Worm (Caenorhabditis elegans) whole organism, L2 larva: Measurements from ENCODE around the gene ZK795.3.

Experiments
- C34F6.9 ChIP-seq: fragments of 150-350 bp; optimal IDR thresholded peaks from 2 replicates; lab custom pipeline; 2014; ENCODE audit warnings: missing biosample characterization, missing genetic modification characterization
- F13H6.1 ChIP-seq: sonication (generic microtip); optimal IDR thresholded peaks from 2 replicates; lab custom pipeline; 2016; ENCODE audit warnings: missing genetic modification characterization, missing compliant biosample characterization
- R02D3.7 ChIP-seq: fragments of 150-350 bp; optimal IDR thresholded peaks from 2 replicates; lab custom pipeline; 2014; ENCODE audit warnings: missing biosample characterization, missing genetic modification characterization
- Y55F3AM.14 ChIP-seq: fragments of 200-800 bp; sonication (Bioruptor generic); optimal IDR thresholded peaks from 2 replicates; lab custom pipeline; 2018; ENCODE audit warnings: mild to moderate bottlenecking, missing genetic modification characterization, missing compliant biosample characterization
- ZK546.5 ChIP-seq: sonication (generic microtip); optimal IDR thresholded peaks from 2 replicates; lab custom pipeline; 2017; ENCODE audit warnings: missing biosample characterization, missing genetic modification characterization
- alr-1 ChIP-seq: fragments of 150-350 bp; optimal IDR thresholded peaks from 2 replicates; lab custom pipeline; 2014; ENCODE audit warnings: missing biosample characterization, missing genetic modification characterization
- aly-2 ChIP-seq: fragments of 150-350 bp; optimal IDR thresholded peaks from 2 replicates; lab custom pipeline; 2014; ENCODE audit warnings: missing biosample characterization, missing genetic modification characterization
- ama-1 ChIP-seq: fragments of 150-350 bp; optimal IDR thresholded peaks from 2 replicates; lab custom pipeline; 2018; ENCODE audit warnings: inconsistent platforms
- blmp-1 ChIP-seq: sonication (generic microtip); optimal IDR thresholded peaks from 2 replicates; lab custom pipeline; 2017; ENCODE audit warnings: missing genetic modification characterization, mild to moderate bottlenecking, missing compliant biosample characterization, antibody characterized with exemption, moderate library complexity; ENCODE audit not compliant: insufficient read depth
- ceh-16 ChIP-seq: fragments of 150-350 bp; optimal IDR thresholded peaks from 2 replicates; lab custom pipeline; 2014; ENCODE audit warnings: missing biosample characterization, missing genetic modification characterization
- ceh-82 ChIP-seq: fragments of 150-350 bp; optimal IDR thresholded peaks from 2 replicates; lab custom pipeline; 2014; ENCODE audit warnings: missing biosample characterization, missing genetic modification characterization
- crh-2 ChIP-seq: sonication (generic microtip); optimal IDR thresholded peaks from 2 replicates; lab custom pipeline; 2017; ENCODE audit warnings: missing biosample characterization, missing genetic modification characterization
- dmd-4 ChIP-seq: sonication (generic microtip); optimal IDR thresholded peaks from 2 replicates; lab custom pipeline; 2017; ENCODE audit warnings: missing biosample characterization, missing genetic modification characterization
- egl-27 ChIP-seq: sonication (generic microtip); optimal IDR thresholded peaks from 3 replicates; lab custom pipeline; 2017; ENCODE audit warnings: missing biosample characterization, missing genetic modification reagents, missing genetic modification characterization
- elt-1 ChIP-seq: fragments of 150-350 bp; optimal IDR thresholded peaks from 2 replicates; lab custom pipeline; 2014; ENCODE audit warnings: missing biosample characterization, missing genetic modification characterization
- elt-3 ChIP-seq: sonication (generic microtip); optimal IDR thresholded peaks from 2 replicates; lab custom pipeline; 2017; ENCODE audit warnings: missing biosample characterization, missing genetic modification characterization
- fos-1 ChIP-seq: fragments of 150-350 bp; optimal IDR thresholded peaks from 2 replicates; lab custom pipeline; 2014; ENCODE audit warnings: missing biosample characterization, missing genetic modification characterization
- gmeb-1 ChIP-seq: fragments of 150-350 bp; optimal IDR thresholded peaks from 2 replicates; lab custom pipeline; 2014; ENCODE audit warnings: missing biosample characterization, missing genetic modification characterization
- lin-11 ChIP-seq: fragments of 150-350 bp; sonication (generic microtip); optimal IDR thresholded peaks from 2 replicates; lab custom pipeline; 2014; ENCODE audit warnings: missing biosample characterization, missing genetic modification characterization, inconsistent platforms, mixed read lengths
- lin-13 ChIP-seq: fragments of 150-350 bp; optimal IDR thresholded peaks from 2 replicates; lab custom pipeline; 2014; ENCODE audit warnings: missing biosample characterization, missing genetic modification reagents, missing genetic modification characterization
- lin-39 ChIP-seq: fragments of 150-350 bp; optimal IDR thresholded peaks from 2 replicates; lab custom pipeline; 2014; ENCODE audit warnings: missing biosample characterization, missing genetic modification reagents, missing genetic modification characterization
- lsy-2 ChIP-seq, 2 experiments: fragments of 150-350 bp in 1 of 2; sonication (generic microtip) in 1 of 2; optimal IDR thresholded peaks; 2 replicates each; lab custom pipeline; 2014 to 2017; ENCODE audit warnings: missing biosample characterization in 2 of 2, missing genetic modification characterization in 2 of 2
- mab-5 ChIP-seq: fragments of 150-350 bp; optimal IDR thresholded peaks from 2 replicates; lab custom pipeline; 2014; ENCODE audit warnings: missing biosample characterization, missing genetic modification characterization
- mbf-1 ChIP-seq: sonication (generic microtip); optimal IDR thresholded peaks from 2 replicates; lab custom pipeline; 2017; ENCODE audit warnings: missing biosample characterization, missing genetic modification characterization
- mdl-1 ChIP-seq, 2 experiments: fragments of 150-350 bp in 1 of 2; sonication (generic microtip) in 1 of 2; optimal IDR thresholded peaks; 2 replicates each; lab custom pipeline; 2017; ENCODE audit warnings: missing biosample characterization in 2 of 2, missing genetic modification characterization in 2 of 2
- nhr-10 ChIP-seq: sonication (generic microtip); optimal IDR thresholded peaks from 2 replicates; lab custom pipeline; 2017; ENCODE audit warnings: missing biosample characterization, missing genetic modification characterization
- nhr-11 ChIP-seq: fragments of 150-350 bp; optimal IDR thresholded peaks from 2 replicates; lab custom pipeline; 2014; ENCODE audit warnings: missing biosample characterization, missing genetic modification characterization
- nhr-12 ChIP-seq: fragments of 150-350 bp; optimal IDR thresholded peaks from 2 replicates; lab custom pipeline; 2014; ENCODE audit warnings: missing biosample characterization, missing genetic modification characterization
- nhr-129 ChIP-seq: fragments of 150-350 bp; optimal IDR thresholded peaks from 2 replicates; lab custom pipeline; 2014; ENCODE audit warnings: missing biosample characterization, missing genetic modification characterization
- nhr-21 ChIP-seq: fragments of 150-350 bp; optimal IDR thresholded peaks from 2 replicates; lab custom pipeline; 2014; ENCODE audit warnings: missing biosample characterization, missing genetic modification characterization
- nhr-23 ChIP-seq: fragments of 150-350 bp; optimal IDR thresholded peaks from 2 replicates; lab custom pipeline; 2014; ENCODE audit warnings: missing biosample characterization, missing genetic modification reagents, missing genetic modification characterization
- nhr-237 ChIP-seq: fragments of 150-350 bp; optimal IDR thresholded peaks from 2 replicates; lab custom pipeline; 2014; ENCODE audit warnings: missing biosample characterization, missing genetic modification characterization
- nhr-25 ChIP-seq: fragments of 150-350 bp; sonication (generic microtip); optimal IDR thresholded peaks from 3 replicates; lab custom pipeline; 2014; ENCODE audit warnings: missing biosample characterization, missing genetic modification characterization
- nhr-6 ChIP-seq: fragments of 150-350 bp; optimal IDR thresholded peaks from 2 replicates; lab custom pipeline; 2014; ENCODE audit warnings: missing biosample characterization, missing genetic modification characterization
- nhr-77 ChIP-seq: fragments of 150-350 bp; optimal IDR thresholded peaks from 2 replicates; lab custom pipeline; 2014; ENCODE audit warnings: missing biosample characterization, missing genetic modification characterization
- peb-1 ChIP-seq: fragments of 150-350 bp; optimal IDR thresholded peaks from 2 replicates; lab custom pipeline; 2014; ENCODE audit warnings: missing biosample characterization, missing genetic modification characterization
- sem-4 ChIP-seq: fragments of 150-350 bp; optimal IDR thresholded peaks from 2 replicates; lab custom pipeline; 2014; ENCODE audit warnings: missing biosample characterization, missing genetic modification reagents, missing genetic modification characterization
- skn-1 ChIP-seq: sonication (generic microtip); optimal IDR thresholded peaks from 2 replicates; lab custom pipeline; 2017; ENCODE audit warnings: missing biosample characterization, missing genetic modification characterization
- sma-3 ChIP-seq: sonication (generic microtip); optimal IDR thresholded peaks from 2 replicates; lab custom pipeline; 2016; ENCODE audit warnings: missing genetic modification reagents, missing genetic modification characterization, missing compliant biosample characterization
- sma-9 ChIP-seq, 2 experiments: fragments of 150-350 bp in 1 of 2; sonication (generic microtip) in 1 of 2; optimal IDR thresholded peaks; 2 replicates each; lab custom pipeline; 2014 to 2016; ENCODE audit warnings: missing genetic modification characterization in 2 of 2, mild to moderate bottlenecking in 1 of 2, missing biosample characterization in 1 of 2, missing compliant biosample characterization in 1 of 2, missing genetic modification reagents in 1 of 2, moderate library complexity in 1 of 2
- snpc-4 ChIP-seq: fragments of 150-350 bp; optimal IDR thresholded peaks from 2 replicates; lab custom pipeline; 2014; ENCODE audit warnings: missing biosample characterization, missing genetic modification characterization
- unc-39 ChIP-seq: fragments of 150-350 bp; optimal IDR thresholded peaks from 2 replicates; lab custom pipeline; 2014; ENCODE audit warnings: missing biosample characterization, missing genetic modification characterization
- unc-55 ChIP-seq: fragments of 150-350 bp; sonication (generic microtip); optimal IDR thresholded peaks from 3 replicates; lab custom pipeline; 2014; ENCODE audit warnings: missing biosample characterization, missing genetic modification reagents, missing genetic modification characterization
- unc-62 ChIP-seq: fragments of 150-350 bp; optimal IDR thresholded peaks from 2 replicates; lab custom pipeline; 2014; ENCODE audit warnings: missing biosample characterization, missing genetic modification reagents, missing genetic modification characterization
- zag-1 ChIP-seq: fragments of 150-350 bp; optimal IDR thresholded peaks from 2 replicates; lab custom pipeline; 2014; ENCODE audit warnings: missing biosample characterization, missing genetic modification characterization
- ztf-1 ChIP-seq: fragments of 200-800 bp; sonication (Bioruptor generic); conservative IDR thresholded peaks from 2 replicates; pipeline ENCODE4 v1.3.6; 2022; ENCODE audit warnings: missing genetic modification characterization, missing compliant biosample characterization
- ztf-11 ChIP-seq: sonication (generic microtip); optimal IDR thresholded peaks from 2 replicates; lab custom pipeline; 2017; ENCODE audit warnings: missing biosample characterization, missing genetic modification characterization
- ztf-4 ChIP-seq: fragments of 150-350 bp; optimal IDR thresholded peaks from 2 replicates; lab custom pipeline; 2014; ENCODE audit warnings: missing biosample characterization, missing genetic modification characterization

ZK795.3 gene

ce11 chrIV:12558925-12559450, at the start of gene ZK795.3, which contains the start of gene ZK795.2:
TSS of gene ZK795.3 (plus strand) at chrIV:12559365.
TSS of gene ZK795.2 (minus strand) at chrIV:12558975.
- no peak for TF ChIP-seq nhr-10 (tag; lab: Kevin White, UChicago)
- TF ChIP-seq F13H6.1 (tag; lab: Kevin White, UChicago) = peak; percentile 1
- peak; percentile 73 to 85 for TF ChIP-seq lsy-2 (tag; optimal IDR thresholded peaks at IDR 0.05; lab: Kevin White, UChicago)
- TF ChIP-seq nhr-23 (tag; lab: Kevin White, UChicago) = no peak
- no peak for TF ChIP-seq blmp-1 (tag; lab: Kevin White, UChicago)
- TF ChIP-seq lin-13 (GFP tag; lab: Kevin White, UChicago) = peak; percentile 67
- TF ChIP-seq skn-1 = no peak
- peak; percentile 84 for TF ChIP-seq C34F6.9 (tag; lab: Kevin White, UChicago)
- TF ChIP-seq Y55F3AM.14 (GFP tag; lab: Kevin White, UChicago) = no peak
- no peak for TF ChIP-seq lin-11 (tag; lab: Kevin White, UChicago)
- TF ChIP-seq mdl-1 (tag; optimal IDR thresholded peaks at IDR 0.05; lab: Kevin White, UChicago) = no peak
- no peak for TF ChIP-seq nhr-12 (tag; lab: Kevin White, UChicago)
- TF ChIP-seq elt-3 (tag; lab: Kevin White, UChicago) = no peak
- TF ChIP-seq sma-3 (GFP tag; lab: Kevin White, UChicago) = peak; percentile 42
- TF ChIP-seq mab-5 (tag; lab: Kevin White, UChicago) = peak; percentile 11
- TF ChIP-seq lin-39 (tag; lab: Kevin White, UChicago) = no peak
- TF ChIP-seq ztf-1 (GFP tag; lab: Robert Waterston, UW) = no peak
- no peak for TF ChIP-seq alr-1 (tag; lab: Kevin White, UChicago)
- TF ChIP-seq zag-1 = no peak
- no peak for TF ChIP-seq ama-1 (lab: Kevin White, UChicago)
- no peak for TF ChIP-seq ztf-4
- no peak for TF ChIP-seq ZK546.5 (tag; lab: Kevin White, UChicago)
- peak; percentile 56 for TF ChIP-seq sma-9 (GFP tag; optimal IDR thresholded peaks at IDR 0.05; lab: Kevin White, UChicago)
- TF ChIP-seq sma-9 (tag; optimal IDR thresholded peaks at IDR 0.05; lab: Kevin White, UChicago) = no peak
- TF ChIP-seq ceh-16 = no peak
- no peak for TF ChIP-seq dmd-4 (tag; lab: Kevin White, UChicago)
- TF ChIP-seq elt-1 (tag; lab: Kevin White, UChicago) = no peak
- peak; percentile 19 for TF ChIP-seq nhr-129 (tag; lab: Kevin White, UChicago)
- no peak for TF ChIP-seq ceh-82 (tag; lab: Kevin White, UChicago)
- no peak for TF ChIP-seq R02D3.7 (tag; lab: Kevin White, UChicago)
- TF ChIP-seq aly-2 (tag; lab: Kevin White, UChicago) = no peak
- peak; percentile 22 for TF ChIP-seq nhr-6
- no peak for TF ChIP-seq unc-62
- peak; percentile 11 for TF ChIP-seq fos-1
- TF ChIP-seq unc-39 (tag; lab: Kevin White, UChicago) = no peak
- TF ChIP-seq gmeb-1 (tag; lab: Kevin White, UChicago) = peak; percentile 99
- TF ChIP-seq nhr-25 (tag; lab: Kevin White, UChicago) = peak; percentile 74
- no peak for TF ChIP-seq ztf-11 (tag; lab: Kevin White, UChicago)
- no peak for TF ChIP-seq sem-4 (tag; lab: Kevin White, UChicago)
- no peak for TF ChIP-seq peb-1 (tag; lab: Kevin White, UChicago)
- no peak for TF ChIP-seq mbf-1 (tag; lab: Kevin White, UChicago)
- TF ChIP-seq unc-55 = peak; percentile 88
- no peak for TF ChIP-seq egl-27 (tag; lab: Kevin White, UChicago)
- peak; percentile 32 for TF ChIP-seq nhr-21 (tag; lab: Kevin White, UChicago)
- TF ChIP-seq nhr-77 (tag; lab: Kevin White, UChicago) = no peak
- peak; percentile 56 for TF ChIP-seq crh-2 (tag; lab: Kevin White, UChicago)
- TF ChIP-seq nhr-11 = no peak
- no peak for TF ChIP-seq nhr-237 (tag; lab: Kevin White, UChicago)
- peak; percentile 39 for TF ChIP-seq snpc-4
